Worm (Caenorhabditis elegans) whole organism, late embryonic: ENCODE data around the gene srh-71.

Experiments
- ama-1 ChIP-seq: fragments of 150-350 bp; optimal IDR thresholded peaks from 2 replicates; lab custom pipeline; 2014
- ceh-30 ChIP-seq: fragments of 150-350 bp; optimal IDR thresholded peaks from 2 replicates; lab custom pipeline; 2014; ENCODE audit warnings: missing biosample characterization, missing genetic modification characterization
- dmd-4 ChIP-seq: sonication (generic microtip); optimal IDR thresholded peaks from 2 replicates; lab custom pipeline; 2016; ENCODE audit warnings: borderline replicate concordance, missing genetic modification characterization, missing compliant biosample characterization
- elt-4 ChIP-seq: sonication (generic microtip); optimal IDR thresholded peaks from 2 replicates; lab custom pipeline; 2016; ENCODE audit warnings: missing genetic modification characterization, missing compliant biosample characterization
- fax-1 ChIP-seq: sonication (generic microtip); optimal IDR thresholded peaks from 2 replicates; lab custom pipeline; 2016; ENCODE audit warnings: missing genotype, missing genetic modification characterization, missing compliant biosample characterization
- fkh-10 ChIP-seq: fragments of 150-350 bp; optimal IDR thresholded peaks from 2 replicates; lab custom pipeline; 2014; ENCODE audit warnings: missing biosample characterization, missing genetic modification reagents, missing genetic modification characterization
- fkh-6 ChIP-seq: sonication (generic microtip); optimal IDR thresholded peaks from 2 replicates; lab custom pipeline; 2016; ENCODE audit warnings: missing genetic modification characterization, missing compliant biosample characterization
- hlh-30 ChIP-seq: sonication (generic microtip); optimal IDR thresholded peaks from 2 replicates; lab custom pipeline; 2017; ENCODE audit warnings: antibody characterized with exemption, missing genetic modification characterization, missing compliant biosample characterization; ENCODE audit not compliant: insufficient read depth
- nfya-1 ChIP-seq: sonication (generic microtip); optimal IDR thresholded peaks from 2 replicates; lab custom pipeline; 2017; ENCODE audit warnings: missing genetic modification characterization, mild to moderate bottlenecking, missing compliant biosample characterization, antibody characterized with exemption, moderate library complexity
- nhr-11 ChIP-seq: fragments of 150-350 bp; optimal IDR thresholded peaks from 2 replicates; lab custom pipeline; 2014; ENCODE audit warnings: missing biosample characterization, missing genetic modification characterization
- pag-3 ChIP-seq: sonication (generic microtip); optimal IDR thresholded peaks from 2 replicates; lab custom pipeline; 2016; ENCODE audit warnings: missing compliant biosample characterization, missing genetic modification characterization, borderline replicate concordance
- rnt-1 ChIP-seq: sonication (generic microtip); optimal IDR thresholded peaks from 2 replicates; lab custom pipeline; 2016; ENCODE audit warnings: missing genetic modification characterization, missing compliant biosample characterization
- sox-4 ChIP-seq: sonication (generic microtip); optimal IDR thresholded peaks from 2 replicates; lab custom pipeline; 2017; ENCODE audit warnings: mild to moderate bottlenecking, missing genetic modification characterization, inconsistent platforms, missing compliant biosample characterization

- TF ChIP-seq nfya-1 (tag; lab: Kevin White, UChicago), result no peak
- TF ChIP-seq pag-3 (tag; lab: Kevin White, UChicago), result no peak
- TF ChIP-seq elt-4 (tag; lab: Kevin White, UChicago), result no peak
- TF ChIP-seq dmd-4 (tag; lab: Kevin White, UChicago), result no peak
- TF ChIP-seq nhr-11 (tag; lab: Kevin White, UChicago), result no peak
- no peak for TF ChIP-seq ama-1 (lab: Kevin White, UChicago)
- TF ChIP-seq sox-4 (tag; lab: Kevin White, UChicago), result no peak
- TF ChIP-seq ceh-30, result no peak
- TF ChIP-seq fkh-6, result no peak
- no peak for TF ChIP-seq hlh-30 (tag; lab: Kevin White, UChicago)
- no peak for TF ChIP-seq fax-1
- no peak for TF ChIP-seq rnt-1
- TF ChIP-seq fkh-10 (GFP tag; lab: Kevin White, UChicago), result no peak
Measured at ce11 chrII:3151615-3152014, 28.3 kb downstream of the srh-71 start, which contains the start of the genes T10D4.14 and T10D4.19.
